Worm (Caenorhabditis elegans) whole organism, early embryonic: ENCODE results near the gene srw-95.
A peak's percentile ranks its signal among the peaks of the same experiment; 100 is the strongest.

Experiments used
- B0310.2 ChIP-seq: sonication (generic microtip); optimal IDR thresholded peaks from 2 replicates; lab custom pipeline; 2016; ENCODE audit warnings: mild to moderate bottlenecking, missing genetic modification characterization, missing compliant biosample characterization
- F13C5.2 ChIP-seq: sonication (generic microtip); optimal IDR thresholded peaks from 2 replicates; lab custom pipeline; 2017; ENCODE audit warnings: mild to moderate bottlenecking, missing genetic modification characterization, inconsistent platforms, missing compliant biosample characterization
- aly-1 ChIP-seq: sonication (generic microtip); optimal IDR thresholded peaks from 2 replicates; lab custom pipeline; 2016; ENCODE audit warnings: missing genetic modification characterization, missing compliant biosample characterization
- ama-1 ChIP-seq: fragments of 150-350 bp; optimal IDR thresholded peaks from 2 replicates; lab custom pipeline; 2014
- ceh-13 ChIP-seq: fragments of 200-800 bp; sonication (Bioruptor generic); optimal IDR thresholded peaks from 2 replicates; lab custom pipeline; 2018; ENCODE audit warnings: mild to moderate bottlenecking, missing genetic modification characterization, missing compliant biosample characterization
- ceh-36 ChIP-seq: sonication (generic microtip); optimal IDR thresholded peaks from 2 replicates; lab custom pipeline; 2016; ENCODE audit warnings: missing genetic modification characterization, inconsistent platforms, missing compliant biosample characterization
- ets-7 ChIP-seq: sonication (generic microtip); optimal IDR thresholded peaks from 2 replicates; lab custom pipeline; 2016; ENCODE audit warnings: missing genotype, missing genetic modification characterization, missing compliant biosample characterization
- flt-1 ChIP-seq: fragments of 200-800 bp; sonication (Bioruptor generic); IDR thresholded peaks from 2 replicates; pipeline ENCODE4 v1.3.6; 2022; ENCODE audit warnings: missing genetic modification characterization, missing compliant biosample characterization
- hmbx-1 ChIP-seq: sonication (generic microtip); optimal IDR thresholded peaks from 2 replicates; lab custom pipeline; 2016; ENCODE audit warnings: mild to moderate bottlenecking, missing genetic modification characterization, missing compliant biosample characterization
- hmg-4 ChIP-seq: fragments of 200-800 bp; sonication (Bioruptor generic); optimal IDR thresholded peaks from 2 replicates; lab custom pipeline; 2018; ENCODE audit warnings: mild to moderate bottlenecking, missing genetic modification characterization, missing compliant biosample characterization
- hnd-1 ChIP-seq: sonication (generic microtip); optimal IDR thresholded peaks from 2 replicates; lab custom pipeline; 2016; ENCODE audit warnings: missing genetic modification characterization, missing compliant biosample characterization
- pes-1 ChIP-seq: fragments of 200-800 bp; sonication (Bioruptor generic); IDR thresholded peaks from 2 replicates; pipeline ENCODE4 v1.3.6; 2022; ENCODE audit warnings: missing genetic modification reagents, missing genetic modification characterization, missing compliant biosample characterization
- scrt-1 ChIP-seq: fragments of 200-800 bp; sonication (Bioruptor generic); IDR thresholded peaks from 2 replicates; pipeline ENCODE4 v1.3.6; 2022; ENCODE audit warnings: missing genetic modification characterization, missing compliant biosample characterization
- sea-1 ChIP-seq: fragments of 200-800 bp; sonication (Bioruptor generic); conservative IDR thresholded peaks from 2 replicates; pipeline ENCODE4 v1.3.6; 2022; ENCODE audit warnings: missing genetic modification characterization, missing compliant biosample characterization
- tbx-11 ChIP-seq: fragments of 200-800 bp; sonication (Bioruptor generic); IDR thresholded peaks from 2 replicates; pipeline ENCODE4 v1.3.6; 2022; ENCODE audit warnings: missing genetic modification characterization, missing compliant biosample characterization
- tbx-37 ChIP-seq: fragments of 200-800 bp; sonication (Bioruptor generic); conservative IDR thresholded peaks from 2 replicates; pipeline ENCODE4 v1.3.6; 2022; ENCODE audit warnings: missing genetic modification reagents, missing genetic modification characterization, missing compliant biosample characterization
- tra-4 ChIP-seq: sonication (generic microtip); optimal IDR thresholded peaks from 2 replicates; lab custom pipeline; 2017; ENCODE audit warnings: missing genetic modification characterization, missing compliant biosample characterization

Gene srw-95

DNA sequence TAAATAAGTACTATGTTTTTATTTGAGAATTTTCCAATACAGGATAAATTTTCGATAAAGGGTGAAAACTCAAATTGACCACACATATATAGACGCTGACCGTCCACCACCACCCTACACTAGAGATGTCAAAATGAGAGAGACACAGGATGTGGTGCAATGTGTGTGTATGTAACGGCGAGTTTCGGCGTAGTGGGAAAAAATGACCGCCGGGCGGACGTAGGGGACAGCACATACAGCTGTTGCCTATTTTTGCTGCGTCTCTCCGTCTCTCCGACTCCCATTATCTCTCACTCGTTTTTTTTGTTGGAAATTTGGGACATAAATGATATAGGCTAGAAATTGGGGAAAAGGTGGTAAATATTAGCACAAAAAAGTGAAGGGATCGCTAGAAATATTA is 30.8 kb upstream of the srw-95 start:
- no peak for TF ChIP-seq B0310.2 (tag; lab: Kevin White, UChicago)
- TF ChIP-seq ets-7 (tag; lab: Kevin White, UChicago), result no peak
- no peak for TF ChIP-seq hmbx-1
- no peak for TF ChIP-seq scrt-1
- TF ChIP-seq hmg-4, result peak; percentile 55
- TF ChIP-seq F13C5.2 (tag; lab: Kevin White, UChicago), result peak; percentile 18
- TF ChIP-seq hnd-1, result no peak

DNA sequence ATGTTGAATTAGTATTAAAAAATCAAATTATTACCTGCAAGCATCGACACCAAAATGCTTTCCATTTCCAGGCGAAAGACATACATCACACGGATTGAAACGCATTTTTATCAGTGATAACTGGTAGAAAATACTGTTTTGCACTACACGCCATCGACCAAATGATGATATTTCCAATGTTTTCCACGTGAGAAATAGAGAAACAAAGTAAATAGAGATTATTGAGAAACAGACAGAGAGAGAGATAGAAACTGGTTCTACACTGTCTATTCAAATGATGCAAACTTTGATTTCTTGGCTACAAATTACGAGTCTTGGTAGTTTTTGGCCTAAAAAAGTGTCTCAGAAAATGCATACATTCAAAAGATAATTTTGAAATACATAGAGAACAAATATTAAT is 23.5 kb upstream of the srw-95 start, which contains the start of gene nhr-104:
Gene nhr-104, minus strand, starts transcription at position 361 of the 400 bp plus-strand sequence.
- TF ChIP-seq ceh-13 (GFP tag; lab: Kevin White, UChicago), result no peak
- TF ChIP-seq sea-1 (GFP tag; lab: Robert Waterston, UW), result no peak
- no peak for TF ChIP-seq tbx-37 (GFP tag; lab: Robert Waterston, UW)
- TF ChIP-seq aly-1 (tag; lab: Kevin White, UChicago), result no peak
- TF ChIP-seq tbx-11 (GFP tag; lab: Robert Waterston, UW), result no peak
- TF ChIP-seq pes-1 (GFP tag; lab: Robert Waterston, UW), result no peak
- TF ChIP-seq ceh-36 (tag; lab: Kevin White, UChicago), result no peak
- TF ChIP-seq tra-4 (tag; lab: Kevin White, UChicago), result no peak
- TF ChIP-seq ets-7 (tag; lab: Kevin White, UChicago), result no peak
- TF ChIP-seq ama-1, result no peak
- no peak for TF ChIP-seq flt-1
- no peak for TF ChIP-seq hnd-1
- TF ChIP-seq B0310.2 (tag; lab: Kevin White, UChicago), result no peak
- TF ChIP-seq hmbx-1, result no peak

DNA sequence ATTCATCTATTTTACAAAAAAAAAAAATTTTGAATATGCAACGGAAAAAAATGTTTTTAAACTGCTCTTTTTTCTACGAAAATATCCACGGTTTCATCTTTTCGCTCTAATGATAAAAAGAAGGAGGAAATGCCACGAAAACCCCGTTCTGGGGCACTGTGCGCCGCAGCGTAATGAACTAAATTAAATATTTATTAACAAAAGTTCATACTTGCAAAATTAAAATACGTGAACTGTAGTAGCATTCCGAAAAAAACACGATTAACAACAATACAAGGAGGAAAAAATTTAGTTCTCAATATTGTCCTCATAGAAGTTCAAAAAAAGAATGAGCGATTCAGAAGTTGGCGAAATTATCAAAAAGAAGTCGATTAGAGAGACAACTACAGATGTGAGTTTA is 22.4 kb upstream of the srw-95 start, which contains the start of gene R11E3.1:
Gene R11E3.1, plus strand, starts transcription at position 301 of the 400 bp plus-strand sequence.
- no peak for TF ChIP-seq tbx-37 (GFP tag; lab: Robert Waterston, UW)
- TF ChIP-seq flt-1, result no peak
- TF ChIP-seq ama-1, result no peak
- no peak for TF ChIP-seq ceh-13 (GFP tag; lab: Kevin White, UChicago)
- TF ChIP-seq ceh-36 (tag; lab: Kevin White, UChicago), result no peak
- no peak for TF ChIP-seq aly-1 (tag; lab: Kevin White, UChicago)
- TF ChIP-seq hnd-1, result no peak
- TF ChIP-seq hmbx-1, result no peak
- no peak for TF ChIP-seq hmg-4
- no peak for TF ChIP-seq scrt-1

DNA sequence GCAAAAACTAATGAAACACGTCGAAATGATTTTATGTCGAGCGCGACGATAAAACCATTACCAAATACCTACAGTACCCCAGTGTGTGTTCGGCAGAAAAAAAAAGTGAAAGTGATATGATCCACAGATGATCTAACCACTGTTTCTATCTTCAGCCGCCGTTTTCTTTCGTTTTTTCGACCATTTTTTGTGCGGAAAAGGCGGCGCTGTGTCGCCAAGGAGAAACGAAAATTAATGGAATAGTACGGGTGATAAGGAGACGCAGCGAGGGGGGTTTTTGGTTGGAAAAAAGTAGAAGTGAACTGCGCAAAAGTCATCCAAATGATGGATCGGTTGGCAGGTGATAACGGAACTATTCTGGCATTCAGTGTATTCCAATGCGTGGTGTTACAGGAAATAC is 16.8 kb upstream of the srw-95 start:
- TF ChIP-seq flt-1 (no peak), ceh-36 (tag; lab: Kevin White, UChicago) (no peak), hmg-4 (no peak), ets-7 (tag; lab: Kevin White, UChicago) (no peak), sea-1 (GFP tag; lab: Robert Waterston, UW) (no peak), tra-4 (tag; lab: Kevin White, UChicago) (no peak), hmbx-1 (no peak), ama-1 (no peak), F13C5.2 (tag; lab: Kevin White, UChicago) (no peak), tbx-37 (GFP tag; lab: Robert Waterston, UW) (no peak), pes-1 (GFP tag; lab: Robert Waterston, UW) (no peak), hnd-1 (no peak), tbx-11 (GFP tag; lab: Robert Waterston, UW) (no peak), ceh-13 (GFP tag; lab: Kevin White, UChicago) (no peak), aly-1 (tag; lab: Kevin White, UChicago) (no peak), scrt-1 (no peak), B0310.2 (tag; lab: Kevin White, UChicago) (no peak)

DNA sequence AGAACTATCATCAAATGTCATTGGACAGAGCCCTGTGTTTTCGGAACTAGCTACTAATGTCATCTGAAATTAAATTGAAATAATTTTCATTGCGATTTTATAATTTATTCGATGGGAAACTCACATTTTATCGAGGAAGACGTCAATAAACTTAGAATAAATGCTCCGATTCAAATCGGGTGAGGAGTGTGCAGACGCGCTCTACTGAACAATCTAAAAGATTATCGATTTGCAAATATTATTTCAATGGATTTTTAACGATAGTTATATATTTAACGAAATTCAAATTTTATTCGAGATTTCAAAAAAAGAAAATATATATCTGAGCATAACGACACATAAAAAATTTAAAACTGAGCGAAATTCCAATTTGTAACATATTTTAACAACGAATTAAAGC is 12.8 kb upstream of the srw-95 start, which contains the start of gene eor-1:
Gene eor-1, minus strand, starts transcription at position 65 of the 400 bp plus-strand sequence.
- TF ChIP-seq hmg-4 (no peak), ama-1 (no peak), tbx-11 (GFP tag; lab: Robert Waterston, UW) (no peak), tra-4 (tag; lab: Kevin White, UChicago) (no peak), hmbx-1 (no peak), ceh-36 (tag; lab: Kevin White, UChicago) (no peak), ceh-13 (GFP tag; lab: Kevin White, UChicago) (no peak), flt-1 (no peak), aly-1 (tag; lab: Kevin White, UChicago) (no peak), B0310.2 (tag; lab: Kevin White, UChicago) (no peak), ets-7 (tag; lab: Kevin White, UChicago) (no peak), pes-1 (GFP tag; lab: Robert Waterston, UW) (no peak), hnd-1 (no peak), scrt-1 (no peak), tbx-37 (GFP tag; lab: Robert Waterston, UW) (no peak), sea-1 (GFP tag; lab: Robert Waterston, UW) (no peak), F13C5.2 (tag; lab: Kevin White, UChicago) (no peak)

DNA sequence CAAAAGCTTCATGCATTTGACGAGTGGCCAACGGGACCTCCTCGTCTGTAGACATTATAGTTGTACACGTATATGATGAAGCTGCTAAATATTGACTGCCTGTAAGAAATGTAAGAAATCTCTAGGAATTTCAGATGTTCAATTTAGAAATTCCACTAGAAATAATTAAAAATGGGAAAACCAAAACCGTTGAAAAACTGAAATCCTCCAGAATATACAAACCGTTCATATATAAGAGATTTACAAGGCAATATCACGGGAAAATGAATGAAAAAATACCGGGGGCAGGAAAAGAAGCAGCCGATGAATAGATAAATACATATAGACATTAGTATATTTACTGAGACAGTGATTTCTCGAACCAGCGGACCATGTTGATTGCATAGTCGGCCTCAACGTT is 9.4 kb upstream of the srw-95 start, which contains the start of gene dpf-7:
Gene dpf-7, minus strand, starts transcription at position 101 of the 400 bp plus-strand sequence.
- TF ChIP-seq hmg-4, result no peak
- TF ChIP-seq sea-1 (GFP tag; lab: Robert Waterston, UW), result no peak
- TF ChIP-seq F13C5.2 (tag; lab: Kevin White, UChicago), result no peak
- no peak for TF ChIP-seq tbx-37 (GFP tag; lab: Robert Waterston, UW)
- TF ChIP-seq scrt-1, result no peak
- no peak for TF ChIP-seq B0310.2 (tag; lab: Kevin White, UChicago)
- no peak for TF ChIP-seq flt-1
- TF ChIP-seq tbx-11 (GFP tag; lab: Robert Waterston, UW), result no peak
- TF ChIP-seq ceh-36 (tag; lab: Kevin White, UChicago), result no peak
- no peak for TF ChIP-seq pes-1 (GFP tag; lab: Robert Waterston, UW)
- TF ChIP-seq hmbx-1, result no peak
- no peak for TF ChIP-seq hnd-1
- TF ChIP-seq aly-1 (tag; lab: Kevin White, UChicago), result no peak
- no peak for TF ChIP-seq ceh-13 (GFP tag; lab: Kevin White, UChicago)

DNA sequence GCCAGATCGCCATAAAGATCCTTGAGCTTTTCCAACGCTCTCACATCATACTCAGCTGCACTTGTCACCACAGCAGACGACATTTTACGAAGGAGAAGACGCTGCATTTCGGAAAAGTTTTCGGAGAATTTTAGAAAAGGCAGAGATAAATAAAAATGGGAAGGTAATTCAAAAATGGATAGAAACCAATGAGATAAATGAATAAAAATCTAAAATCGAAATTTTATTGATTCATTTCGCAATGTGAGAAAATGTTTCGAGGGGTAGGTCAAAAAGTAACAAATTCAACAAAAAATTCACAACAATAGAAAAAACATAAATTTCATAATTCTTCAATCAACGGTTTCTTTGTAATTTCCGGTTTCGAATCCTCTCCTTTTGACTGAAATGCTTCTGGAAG is 5.4 kb upstream of the srw-95 start, which contains the start of gene dpf-5:
Gene dpf-5, minus strand, starts transcription at position 101 of the 400 bp plus-strand sequence.
- TF ChIP-seq sea-1 (GFP tag; lab: Robert Waterston, UW) (no peak), hnd-1 (no peak), F13C5.2 (tag; lab: Kevin White, UChicago) (no peak), flt-1 (no peak), pes-1 (GFP tag; lab: Robert Waterston, UW) (no peak), ets-7 (tag; lab: Kevin White, UChicago) (no peak), B0310.2 (tag; lab: Kevin White, UChicago) (no peak), ceh-13 (GFP tag; lab: Kevin White, UChicago) (no peak), tra-4 (tag; lab: Kevin White, UChicago) (no peak), hmbx-1 (no peak), tbx-11 (GFP tag; lab: Robert Waterston, UW) (no peak), aly-1 (tag; lab: Kevin White, UChicago) (no peak), hmg-4 (no peak), tbx-37 (GFP tag; lab: Robert Waterston, UW) (no peak), ceh-36 (tag; lab: Kevin White, UChicago) (no peak), scrt-1 (no peak), ama-1 (no peak)
